Fruit fly (Drosophila melanogaster) whole organism, embryonic: ENCODE measurements around the gene Send1.

Experiments
- CG1529 ChIP-seq: fragments of 200-800 bp; sonication (Bioruptor generic); optimal IDR thresholded peaks from 3 replicates; lab custom pipeline; 2018; ENCODE audit warnings: missing biosample characterization, missing genetic modification characterization
- CG4404 ChIP-seq: fragments of 200-800 bp; sonication (Bioruptor generic); IDR thresholded peaks from 2 replicates; pipeline ENCODE4 v1.3.6; 2022; ENCODE audit warnings: missing biosample characterization, missing genetic modification characterization
- CTCF ChIP-seq: fragments of 200-800 bp; sonication (Bioruptor generic); optimal IDR thresholded peaks from 2 replicates; lab custom pipeline; 2017; ENCODE audit warnings: missing biosample characterization, mild to moderate bottlenecking, missing genetic modification characterization, moderate library complexity
- HHEX ChIP-seq: fragments of 200-800 bp; sonication (Bioruptor generic); optimal IDR thresholded peaks from 3 replicates; lab custom pipeline; 2017; ENCODE audit warnings: missing biosample characterization, mild to moderate bottlenecking, missing genetic modification characterization, missing genetic modification reagents
- Hsf ChIP-seq: fragments of 200-800 bp; sonication (Bioruptor generic); optimal IDR thresholded peaks from 3 replicates; lab custom pipeline; 2016; ENCODE audit warnings: missing biosample characterization, missing genetic modification characterization
- pita ChIP-seq: fragments of 200-800 bp; sonication (Bioruptor generic); optimal IDR thresholded peaks from 2 replicates; lab custom pipeline; 2017; ENCODE audit warnings: missing biosample characterization, mild to moderate bottlenecking, missing genetic modification characterization
- vnd ChIP-seq: fragments of 200-800 bp; sonication (Bioruptor generic); IDR thresholded peaks from 3 replicates; pipeline ENCODE4 v1.3.6; 2022; ENCODE audit warnings: missing biosample characterization, missing genetic modification characterization; ENCODE audit not compliant: partially characterized antibody

DNA sequence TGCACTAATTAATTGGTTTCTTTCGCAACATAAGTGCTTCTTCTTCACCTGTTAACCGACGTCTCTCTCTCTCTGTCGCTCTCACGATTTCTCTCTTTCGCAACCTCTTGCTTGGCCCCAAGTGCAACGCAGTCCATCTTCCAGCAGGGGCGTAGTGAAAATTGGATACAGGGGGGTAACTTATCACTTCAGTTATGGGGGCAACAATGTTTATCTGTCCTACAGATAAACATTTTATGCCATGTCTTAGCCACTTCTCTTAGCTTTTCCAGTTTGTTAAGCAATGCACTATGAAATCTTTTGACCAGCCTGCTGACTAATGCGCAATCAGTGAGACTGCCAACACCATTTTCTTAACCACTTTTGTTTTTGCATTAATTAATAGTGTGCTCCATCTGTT is 27.5 kb downstream of the Send1 start:
- TF ChIP-seq CTCF (no peak), Hsf (GFP tag; lab: Kevin White, UChicago) (peak; percentile 42), HHEX (GFP tag; lab: Kevin White, UChicago) (peak; percentile 5), CG4404 (GFP tag; lab: Robert Waterston, UW) (no peak), vnd (no peak), pita (no peak), CG1529 (GFP tag; lab: Kevin White, UChicago) (no peak)
